Fruit fly (Drosophila melanogaster): ENCODE results near the gene CG14285.

- no peak for TF ChIP-seq CG11617 (GFP tag; optimal IDR thresholded peaks at IDR 0.05)
- TF ChIP-seq CG14711 (tag; optimal IDR thresholded peaks at IDR 0.05) = no peak
- no peak for TF ChIP-seq Mnt (GFP tag; optimal IDR thresholded peaks at IDR 0.05)
- no peak for TF ChIP-seq CG7045 (GFP tag; optimal IDR thresholded peaks at IDR 0.05)
- TF ChIP-seq kay (GFP tag; ENCODE audit: borderline replicate concordance) = no peak
- TF ChIP-seq ovo (GFP tag; optimal IDR thresholded peaks at IDR 0.05) = no peak
- no peak for TF ChIP-seq pad (GFP tag; optimal IDR thresholded peaks at IDR 0.05)
These were observed 42.2 kb downstream of the CG14285 start for dm6 chr3R:19066965-19067614.
